Worm (Caenorhabditis elegans): ENCODE results near the gene Y69E1A.8.

- TF ChIP-seq nhr-10 (tag; optimal IDR thresholded peaks at IDR 0.05) = no peak
- no peak for TF ChIP-seq unc-62 (GFP tag; optimal IDR thresholded peaks at IDR 0.05 in 1 of 2)
- no peak for TF ChIP-seq unc-62 (tag; optimal IDR thresholded peaks at IDR 0.05)
Observed at ce11 chrIV:11004273-11004672, 37.9 kb downstream of the Y69E1A.8 start, which contains the start of gene F13H10.1.
